Worm (Caenorhabditis elegans) whole organism, L3 larva: ENCODE data around the gene hlb-1.

ENCODE experiments used
- ceh-16 ChIP-seq: sonication (generic microtip); optimal IDR thresholded peaks from 2 replicates; lab custom pipeline; 2017; ENCODE audit warnings: missing biosample characterization, missing genetic modification characterization
- mml-1 ChIP-seq: fragments of 150-350 bp; sonication (generic microtip); optimal IDR thresholded peaks from 3 replicates; lab custom pipeline; 2014; ENCODE audit warnings: missing biosample characterization, missing genetic modification characterization

ce11 chrX:13841277-13841676 is 41.3 kb downstream of the hlb-1 start, which contains the start of gene M03B6.1:
- TF ChIP-seq mml-1 (tag; lab: Kevin White, UChicago) (no peak), ceh-16 (tag; lab: Kevin White, UChicago) (no peak)
